Worm (Caenorhabditis elegans) whole organism, dauer: Measurements from ENCODE around the gene rgs-5.

ENCODE experiments used
- unc-62 ChIP-seq: sonication (generic microtip); optimal IDR thresholded peaks from 2 replicates; lab custom pipeline; 2017; ENCODE audit warnings: missing biosample characterization, missing genetic modification reagents, missing genetic modification characterization

Gene rgs-5

ce11 chrIII:5697963-5698730 lies at the start of gene rgs-5, which contains the start of gene lgg-3:
TSS of gene rgs-5 (plus strand) at chrIII:5698555.
TSS of gene lgg-3 (minus strand) at chrIII:5698013.
- TF ChIP-seq unc-62: no peak

ce11 chrIII:5653692-5654105 lies 44.7 kb upstream of the rgs-5 start:
- TF ChIP-seq unc-62: no peak

ce11 chrIII:5656941-5657340 lies 41.4 kb upstream of the rgs-5 start, which contains the start of gene sdz-21:
TSS of gene sdz-21 (minus strand) at chrIII:5657041.
- TF ChIP-seq unc-62: no peak

- no peak for TF ChIP-seq unc-62
Observed at ce11 chrIII:5660976-5661375, 37.4 kb upstream of the rgs-5 start, which contains the start of gene F54E7.6. TSS of gene F54E7.6 (minus strand) at chrIII:5661085.

ce11 chrIII:5663521-5663920 lies 34.8 kb upstream of the rgs-5 start:
- TF ChIP-seq unc-62: no peak

ce11 chrIII:5663933-5664332 lies 34.4 kb upstream of the rgs-5 start, which contains the start of gene par-3:
TSS of gene par-3 (plus strand) at chrIII:5664233.
- TF ChIP-seq unc-62: no peak

ce11 chrIII:5665278-5665677 lies 33.1 kb upstream of the rgs-5 start:
- no peak for TF ChIP-seq unc-62

- no peak for TF ChIP-seq unc-62
Observed at ce11 chrIII:5665710-5666109, 32.6 kb upstream of the rgs-5 start.

ce11 chrIII:5667952-5668489 lies 30.3 kb upstream of the rgs-5 start:
- no peak for TF ChIP-seq unc-62

ce11 chrIII:5674196-5674595 lies 24.2 kb upstream of the rgs-5 start:
- no peak for TF ChIP-seq unc-62

- no peak for TF ChIP-seq unc-62
Observed at ce11 chrIII:5675384-5675984, 22.9 kb upstream of the rgs-5 start.

ce11 chrIII:5677790-5678189 lies 20.6 kb upstream of the rgs-5 start, which contains the start of gene F54E7.9:
TSS of gene F54E7.9 (minus strand) at chrIII:5677890.
- TF ChIP-seq unc-62: no peak

ce11 chrIII:5678935-5679334 lies 19.4 kb upstream of the rgs-5 start, which contains the start of the genes ska-3 and rps-12:
TSS of gene ska-3 (minus strand) at chrIII:5679005.
TSS of gene rps-12 (plus strand) at chrIII:5679298.
- no peak for TF ChIP-seq unc-62

- no peak for TF ChIP-seq unc-62
Observed at ce11 chrIII:5680141-5680540, 18.2 kb upstream of the rgs-5 start, which contains the start of gene pst-2. TSS of gene pst-2 (plus strand) at chrIII:5680433.

- no peak for TF ChIP-seq unc-62
Observed at ce11 chrIII:5683998-5684397, 14.4 kb upstream of the rgs-5 start, which contains the start of gene rcan-1. TSS of gene rcan-1 (minus strand) at chrIII:5684098.

- no peak for TF ChIP-seq unc-62
Observed at ce11 chrIII:5688246-5688645, 10.1 kb upstream of the rgs-5 start.

ce11 chrIII:5691826-5692225 lies 6.5 kb upstream of the rgs-5 start:
- no peak for TF ChIP-seq unc-62
